Worm (Caenorhabditis elegans) whole organism, L4 larva: Measurements from ENCODE around the gene srx-54.
"Not testable (repeated sequence)": the region's sequence is repeated elsewhere in the genome, so short reads cannot be mapped to it uniquely, and the experiment has no call there.

Source experiments
- D1046.2 ChIP-seq: fragments of 200-800 bp; sonication (Bioruptor generic); IDR thresholded peaks from 2 replicates; pipeline ENCODE4 v1.3.6; 2022; ENCODE audit warnings: missing genetic modification characterization, missing compliant biosample characterization
- F10B5.3 ChIP-seq: sonication (generic microtip); optimal IDR thresholded peaks from 2 replicates; lab custom pipeline; 2016; ENCODE audit warnings: mild to moderate bottlenecking, missing genetic modification characterization, missing compliant biosample characterization
- ZK337.2 ChIP-seq: fragments of 200-800 bp; sonication (Bioruptor generic); IDR thresholded peaks from 2 replicates; pipeline ENCODE4 v1.3.6; 2022; ENCODE audit warnings: missing genetic modification reagents, missing genetic modification characterization, missing compliant biosample characterization
- attf-4 ChIP-seq: sonication (generic microtip); optimal IDR thresholded peaks from 3 replicates; lab custom pipeline; 2017; ENCODE audit warnings: missing biosample characterization, missing genetic modification characterization
- ceh-20 ChIP-seq: fragments of 200-800 bp; sonication (Bioruptor generic); IDR thresholded peaks from 2 replicates; pipeline ENCODE4 v1.3.6; 2022; ENCODE audit warnings: missing genetic modification reagents, missing genetic modification characterization, missing compliant biosample characterization
- ceh-28 ChIP-seq: fragments of 150-350 bp; optimal IDR thresholded peaks from 2 replicates; lab custom pipeline; 2014; ENCODE audit warnings: missing biosample characterization, missing genetic modification reagents, missing genetic modification characterization
- ceh-32 ChIP-seq: sonication (generic microtip); optimal IDR thresholded peaks from 2 replicates; lab custom pipeline; 2016; ENCODE audit warnings: mild to moderate bottlenecking, missing genetic modification characterization, missing compliant biosample characterization; ENCODE audit not compliant: poor library complexity
- ces-1 ChIP-seq: fragments of 150-350 bp; sonication (generic microtip); optimal IDR thresholded peaks from 4 replicates; lab custom pipeline; 2014; ENCODE audit warnings: missing biosample characterization, missing genetic modification reagents, missing genetic modification characterization
- daf-12 ChIP-seq: fragments of 150-350 bp; optimal IDR thresholded peaks from 2 replicates; lab custom pipeline; 2014; ENCODE audit warnings: missing biosample characterization, missing genetic modification reagents, missing genetic modification characterization
- dpl-1 ChIP-seq: fragments of 150-350 bp; optimal IDR thresholded peaks from 2 replicates; lab custom pipeline; 2014; ENCODE audit warnings: missing biosample characterization, missing genetic modification reagents, missing genetic modification characterization
- duxl-1 ChIP-seq: sonication (generic microtip); optimal IDR thresholded peaks from 2 replicates; lab custom pipeline; 2016; ENCODE audit warnings: mild to moderate bottlenecking, missing genetic modification characterization, moderate library complexity, missing compliant biosample characterization; ENCODE audit not compliant: poor library complexity
- dve-1 ChIP-seq: sonication (generic microtip); optimal IDR thresholded peaks from 2 replicates; lab custom pipeline; 2017; ENCODE audit warnings: antibody characterized with exemption, mild to moderate bottlenecking, missing genetic modification characterization, missing compliant biosample characterization; ENCODE audit not compliant: insufficient read depth
- egl-43 ChIP-seq: fragments of 200-800 bp; sonication (Bioruptor generic); IDR thresholded peaks from 2 replicates; pipeline ENCODE4 v1.3.6; 2022; ENCODE audit warnings: missing genetic modification reagents, missing genetic modification characterization, missing compliant biosample characterization
- lin-29 ChIP-seq: fragments of 200-800 bp; sonication (Bioruptor generic); IDR thresholded peaks from 2 replicates; pipeline ENCODE4 v1.3.6; 2022; ENCODE audit warnings: missing genetic modification reagents, missing genetic modification characterization, missing compliant biosample characterization
- lin-39 ChIP-seq: fragments of 150-350 bp; optimal IDR thresholded peaks from 2 replicates; lab custom pipeline; 2014; ENCODE audit warnings: missing biosample characterization, missing genetic modification reagents, missing genetic modification characterization
- lir-3 ChIP-seq: sonication (generic microtip); optimal IDR thresholded peaks from 2 replicates; lab custom pipeline; 2016; ENCODE audit warnings: mild to moderate bottlenecking, missing genetic modification characterization, missing compliant biosample characterization
- nhr-237 ChIP-seq: sonication (generic microtip); optimal IDR thresholded peaks from 2 replicates; lab custom pipeline; 2017; ENCODE audit warnings: missing biosample characterization, missing genetic modification characterization
- nhr-25 ChIP-seq: sonication (generic microtip); optimal IDR thresholded peaks from 2 replicates; lab custom pipeline; 2017; ENCODE audit warnings: missing genetic modification characterization, mild to moderate bottlenecking, missing compliant biosample characterization, antibody characterized with exemption, moderate library complexity, borderline replicate concordance; ENCODE audit not compliant: insufficient read depth
- nhr-28 ChIP-seq: fragments of 150-350 bp; optimal IDR thresholded peaks from 2 replicates; lab custom pipeline; 2014; ENCODE audit warnings: missing biosample characterization, missing genetic modification characterization
- nhr-48 ChIP-seq: sonication (generic microtip); optimal IDR thresholded peaks from 2 replicates; lab custom pipeline; 2016; ENCODE audit warnings: mild to moderate bottlenecking, missing genetic modification characterization, missing compliant biosample characterization
- nhr-76 ChIP-seq: fragments of 150-350 bp; optimal IDR thresholded peaks from 2 replicates; lab custom pipeline; 2014; ENCODE audit warnings: missing biosample characterization, missing genetic modification characterization
- pqm-1 ChIP-seq: sonication (generic microtip); optimal IDR thresholded peaks from 2 replicates; lab custom pipeline; 2017; ENCODE audit warnings: missing biosample characterization, missing genetic modification characterization
- sdz-12 ChIP-seq: fragments of 200-800 bp; sonication (Bioruptor generic); optimal IDR thresholded peaks from 2 replicates; lab custom pipeline; 2018; ENCODE audit warnings: mild to moderate bottlenecking, missing genetic modification characterization, missing compliant biosample characterization
- set-16 ChIP-seq: fragments of 200-800 bp; sonication (Bioruptor generic); IDR thresholded peaks from 2 replicates; pipeline ENCODE4 v1.3.6; 2022; ENCODE audit warnings: missing genetic modification reagents, missing genetic modification characterization, missing compliant biosample characterization
- skn-1 ChIP-seq: fragments of 150-350 bp; optimal IDR thresholded peaks from 2 replicates; lab custom pipeline; 2014; ENCODE audit warnings: missing biosample characterization, missing genetic modification characterization
- spr-1 ChIP-seq: sonication (generic microtip); optimal IDR thresholded peaks from 2 replicates; lab custom pipeline; 2016; ENCODE audit warnings: mild to moderate bottlenecking, missing genetic modification characterization, missing compliant biosample characterization
- tra-1 ChIP-seq: fragments of 200-800 bp; sonication (Bioruptor generic); IDR thresholded peaks from 2 replicates; pipeline ENCODE4 v1.3.6; 2022; ENCODE audit warnings: missing genetic modification reagents, missing genetic modification characterization, missing compliant biosample characterization
- unc-130 ChIP-seq: sonication (generic microtip); optimal IDR thresholded peaks from 2 replicates; lab custom pipeline; 2016; ENCODE audit warnings: missing genetic modification reagents, missing genetic modification characterization, missing compliant biosample characterization
- unc-62 ChIP-seq, 3 experiments: fragments of 150-350 bp in 1 of 3; sonication (generic microtip); optimal IDR thresholded peaks in 2 of 3; peaks in 1 of 3; 1 replicate in 1 of 3; 2 replicates in 2 of 3; lab custom pipeline; 2014 to 2017; ENCODE audit warnings: missing biosample characterization in 3 of 3, missing genetic modification characterization in 3 of 3, missing genetic modification reagents in 3 of 3, missing genotype in 1 of 3
- vab-7 ChIP-seq: fragments of 200-800 bp; sonication (Bioruptor generic); IDR thresholded peaks from 2 replicates; pipeline ENCODE4 v1.3.6; 2022; ENCODE audit warnings: missing genetic modification reagents, missing genetic modification characterization, missing compliant biosample characterization
- zag-1 ChIP-seq: fragments of 150-350 bp; optimal IDR thresholded peaks from 2 replicates; lab custom pipeline; 2014; ENCODE audit warnings: missing biosample characterization, missing genetic modification characterization
- zfp-3 ChIP-seq: fragments of 200-800 bp; sonication (Bioruptor generic); conservative IDR thresholded peaks from 2 replicates; pipeline ENCODE4 v1.3.6; 2022; ENCODE audit warnings: missing genetic modification reagents, missing genetic modification characterization, missing compliant biosample characterization
- zip-11 ChIP-seq: fragments of 200-800 bp; sonication (Bioruptor generic); IDR thresholded peaks from 2 replicates; pipeline ENCODE4 v1.3.6; 2022; ENCODE audit warnings: missing genetic modification characterization, missing compliant biosample characterization

Gene srx-54

DNA sequence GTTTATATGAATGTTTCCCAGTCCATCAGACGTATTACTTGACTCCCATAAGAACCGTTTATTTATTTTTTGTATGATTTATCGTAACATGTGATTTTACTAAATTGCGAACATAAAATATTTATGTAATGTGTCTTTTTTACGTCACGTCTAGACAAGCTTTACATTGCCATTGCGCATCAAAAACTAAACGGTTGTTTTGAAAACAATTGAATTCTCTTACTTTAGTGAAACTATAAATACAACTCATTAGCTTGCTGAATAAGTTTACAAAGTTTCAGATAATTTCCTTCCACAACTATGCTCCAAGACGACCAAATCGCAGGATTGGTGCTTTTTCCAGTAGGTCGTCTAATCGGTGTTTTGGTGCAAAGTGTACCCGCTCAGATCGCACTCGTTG lies at the start of gene srx-54:
srx-54 (plus strand) TSS at position 301 of the 400 bp plus-strand sequence.
- TF ChIP-seq nhr-48 (tag; lab: Kevin White, UChicago): no peak
- TF ChIP-seq F10B5.3 (tag; lab: Kevin White, UChicago): no peak
- TF ChIP-seq lin-29 (GFP tag; lab: Robert Waterston, UW): no peak
- TF ChIP-seq lin-39 (tag; lab: Kevin White, UChicago): no peak
- TF ChIP-seq tra-1 (GFP tag; lab: Robert Waterston, UW): no peak
- no peak for TF ChIP-seq dve-1 (tag; lab: Kevin White, UChicago)
- TF ChIP-seq zfp-3 (GFP tag; lab: Robert Waterston, UW): no peak
- no peak for TF ChIP-seq pqm-1
- TF ChIP-seq, all 104 proteins: peak for 0

ce11 chrV:16927345-16927744 lies 47.7 kb upstream of the srx-54 start, which contains the start of gene Y102A5C.36:
Gene Y102A5C.36 (minus strand): TSS chrV:16927445.
- TF ChIP-seq vab-7 (GFP tag; lab: Robert Waterston, UW) (no peak), ceh-28 (no peak), D1046.2 (no peak), ceh-32 (tag; lab: Kevin White, UChicago) (no peak), zip-11 (GFP tag; lab: Robert Waterston, UW) (no peak), daf-12 (tag; lab: Kevin White, UChicago) (no peak), nhr-76 (tag; lab: Kevin White, UChicago) (no peak), duxl-1 (tag; lab: Kevin White, UChicago) (no peak), zfp-3 (GFP tag; lab: Robert Waterston, UW) (no peak), ceh-20 (no peak), sdz-12 (GFP tag; lab: Kevin White, UChicago) (no peak)

- TF ChIP-seq lir-3 (tag; lab: Kevin White, UChicago); vab-7 (GFP tag; lab: Robert Waterston, UW); set-16 (GFP tag; lab: Robert Waterston, UW): not testable (repeated sequence)
These were observed 36.3 kb upstream of the srx-54 start, which contains the start of gene fbxa-148 for ce11 chrV:16938731-16939130. Gene fbxa-148 (plus strand): TSS chrV:16939031.

DNA sequence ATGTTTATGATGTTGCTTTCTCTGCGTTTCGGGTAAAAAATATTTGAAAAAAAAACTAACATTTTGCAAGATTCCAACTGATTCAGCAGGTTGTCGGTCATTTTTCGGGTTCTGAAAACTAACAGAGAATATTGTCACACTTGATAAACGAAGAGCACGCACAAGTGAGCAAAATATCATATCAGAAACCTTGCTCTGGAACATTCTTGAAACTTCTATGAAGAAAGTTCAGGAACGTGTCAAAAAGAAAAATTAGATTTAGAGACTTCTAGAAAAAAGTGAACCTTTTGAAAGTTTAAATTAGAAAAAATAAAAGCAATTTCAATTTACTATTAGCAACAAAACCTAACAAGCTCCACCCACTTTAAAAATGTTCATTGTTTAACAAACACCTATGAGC lies 27.0 kb upstream of the srx-54 start, which contains the start of gene fbxa-112:
fbxa-112 (minus strand) TSS at position 101 of the 400 bp plus-strand sequence.
- TF ChIP-seq dpl-1; ceh-32 (tag; lab: Kevin White, UChicago); ces-1 (GFP tag; lab: Kevin White, UChicago): not testable (repeated sequence)

DNA sequence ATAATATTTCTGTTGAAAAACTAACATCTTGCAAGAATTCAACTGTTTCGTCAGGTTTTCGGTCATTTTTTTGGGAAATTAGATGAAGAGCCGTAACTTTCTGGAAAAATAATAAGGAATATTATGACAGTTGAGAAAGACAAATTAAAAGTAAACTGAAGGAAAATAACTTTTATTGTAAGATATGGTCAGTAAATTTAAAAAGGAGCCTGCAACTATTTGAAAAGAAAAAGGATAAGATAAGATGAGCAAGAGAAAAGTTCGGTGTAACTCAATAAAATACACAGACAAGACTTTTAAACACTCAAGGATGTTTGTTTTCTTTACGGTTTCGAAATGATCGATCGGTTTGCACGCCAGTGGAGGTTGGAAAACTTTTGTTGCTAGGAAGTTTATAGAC lies 25.4 kb upstream of the srx-54 start, which contains the start of gene fbxa-111:
fbxa-111 (minus strand) TSS at position 101 of the 400 bp plus-strand sequence.
- TF ChIP-seq zag-1, nhr-28, unc-130: not testable (repeated sequence)

DNA sequence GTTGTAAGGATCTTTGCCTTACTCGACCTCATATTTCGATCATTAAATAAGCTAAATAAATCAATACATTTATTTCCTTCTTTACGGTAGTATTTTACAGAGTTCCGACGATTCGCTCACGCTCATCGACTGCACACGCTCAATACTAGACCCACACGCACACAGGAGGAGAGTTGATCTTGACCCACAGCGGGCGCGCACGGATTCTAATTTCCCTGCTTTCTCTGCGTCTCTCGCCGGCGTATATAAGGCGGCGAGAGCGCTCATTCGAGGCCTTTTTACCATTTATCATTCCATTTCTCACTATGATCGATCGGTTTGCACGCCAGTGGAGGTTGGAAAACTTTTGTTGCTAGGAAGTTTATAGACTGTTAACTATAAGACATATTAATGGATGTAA lies 25.0 kb upstream of the srx-54 start:
- TF ChIP-seq set-16 (GFP tag; lab: Robert Waterston, UW) (no peak), egl-43 (GFP tag; lab: Robert Waterston, UW) (no peak), nhr-25 (tag; lab: Kevin White, UChicago) (no peak), nhr-237 (tag; lab: Kevin White, UChicago) (no peak), attf-4 (tag; lab: Kevin White, UChicago) (no peak), skn-1 (tag; lab: Kevin White, UChicago) (no peak), unc-62 (GFP tag; optimal IDR thresholded peaks at IDR 0.05 in 1 of 2; lab: Kevin White, UChicago) (no peak), unc-62 (tag; optimal IDR thresholded peaks at IDR 0.05; lab: Kevin White, UChicago) (no peak), ZK337.2 (GFP tag; lab: Robert Waterston, UW) (no peak), spr-1 (tag; lab: Kevin White, UChicago) (no peak), ceh-32 (tag; lab: Kevin White, UChicago) (no peak), ces-1 (GFP tag; lab: Kevin White, UChicago) (no peak)
